Worm (Caenorhabditis elegans) whole organism, mixed stage, embryonic: Measurements from ENCODE around the gene T23F11.2.

Experiments used
- blmp-1 ChIP-seq: fragments of 150-350 bp; optimal IDR thresholded peaks from 2 replicates; lab custom pipeline; 2014; ENCODE audit warnings: missing biosample characterization, missing genetic modification characterization
- ceh-43 ChIP-seq: fragments of 200-800 bp; sonication (Bioruptor generic); optimal IDR thresholded peaks from 2 replicates; lab custom pipeline; 2018; ENCODE audit warnings: mild to moderate bottlenecking, missing genetic modification characterization, moderate library complexity, missing compliant biosample characterization
- lsy-2 ChIP-seq: fragments of 150-350 bp; optimal IDR thresholded peaks from 2 replicates; lab custom pipeline; 2014; ENCODE audit warnings: missing biosample characterization, missing genetic modification characterization
- nhr-12 ChIP-seq: fragments of 150-350 bp; optimal IDR thresholded peaks from 2 replicates; lab custom pipeline; 2014; ENCODE audit warnings: missing biosample characterization, missing genetic modification characterization
- nhr-28 ChIP-seq: fragments of 150-350 bp; optimal IDR thresholded peaks from 2 replicates; lab custom pipeline; 2014; ENCODE audit warnings: missing biosample characterization, missing genetic modification characterization
- sptf-1 ChIP-seq: sonication (generic microtip); optimal IDR thresholded peaks from 2 replicates; lab custom pipeline; 2017; ENCODE audit warnings: mild to moderate bottlenecking, missing genetic modification characterization, moderate library complexity, missing compliant biosample characterization
- unc-39 ChIP-seq: fragments of 150-350 bp; optimal IDR thresholded peaks from 2 replicates; lab custom pipeline; 2014; ENCODE audit warnings: missing biosample characterization, missing genetic modification characterization

DNA sequence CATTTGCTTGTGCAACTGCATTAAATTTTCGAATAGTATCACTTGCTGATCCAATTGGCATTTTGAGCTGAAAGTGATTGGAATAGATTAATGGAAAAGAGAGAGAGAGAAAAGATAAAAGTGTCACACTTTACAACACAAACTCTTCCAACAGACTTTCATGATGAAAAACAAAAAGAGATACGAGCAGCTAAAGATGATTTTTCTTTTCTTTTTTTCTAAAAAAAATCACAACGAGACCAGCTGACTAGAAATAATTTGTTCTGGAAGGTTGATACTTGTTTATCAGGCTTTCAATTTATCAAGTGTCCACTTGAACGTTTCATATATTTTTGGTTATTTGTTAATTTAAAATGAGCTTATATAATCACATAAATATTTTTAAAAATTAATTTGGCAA, 31.8 kb upstream of the T23F11.2 start:
- TF ChIP-seq ceh-43 (no peak), blmp-1 (tag; lab: Kevin White, UChicago) (no peak), nhr-12 (tag; lab: Kevin White, UChicago) (no peak), nhr-28 (tag; lab: Kevin White, UChicago) (no peak), unc-39 (tag; lab: Kevin White, UChicago) (no peak), lsy-2 (tag; lab: Kevin White, UChicago) (no peak), sptf-1 (tag; lab: Kevin White, UChicago) (no peak)
